Fruit fly (Drosophila melanogaster): ENCODE data around the gene CG13062.

- no peak for TF ChIP-seq cnc (optimal IDR thresholded peaks at IDR 0.05)
- no peak for TF ChIP-seq Clk (GFP tag; optimal IDR thresholded peaks at IDR 0.05)
- TF ChIP-seq bab1 (GFP tag; optimal IDR thresholded peaks at IDR 0.05), result no peak
- no peak for TF ChIP-seq toe (GFP tag; optimal IDR thresholded peaks at IDR 0.05)
- TF ChIP-seq kay (GFP tag; ENCODE audit: borderline replicate concordance), result no peak
- no peak for TF ChIP-seq ovo (GFP tag; optimal IDR thresholded peaks at IDR 0.05)
- TF ChIP-seq CG33017 (tag; optimal IDR thresholded peaks at IDR 0.05), result no peak
Observed at dm6 chr3L:16286258-16286657, 27.8 kb upstream of the CG13062 start.

Data from whole organism, adult.